Worm (Caenorhabditis elegans) whole organism, L1 larva: Measurements from ENCODE around the gene ZK1127.3.

Experiments used
- C34B4.2 ChIP-seq: sonication (generic microtip); optimal IDR thresholded peaks from 2 replicates; lab custom pipeline; 2017; ENCODE audit warnings: mild to moderate bottlenecking, missing genetic modification characterization, missing compliant biosample characterization
- F16B12.6 ChIP-seq: fragments of 150-350 bp; optimal IDR thresholded peaks from 2 replicates; lab custom pipeline; 2014; ENCODE audit warnings: missing biosample characterization, missing genetic modification characterization
- alr-1 ChIP-seq: fragments of 200-800 bp; sonication (Bioruptor generic); optimal IDR thresholded peaks from 2 replicates; lab custom pipeline; 2018; ENCODE audit warnings: borderline replicate concordance, mild to moderate bottlenecking, missing genetic modification characterization, missing compliant biosample characterization
- ceh-8 ChIP-seq: fragments of 200-800 bp; sonication (Bioruptor generic); optimal IDR thresholded peaks from 2 replicates; lab custom pipeline; 2018; ENCODE audit warnings: mild to moderate bottlenecking, missing genetic modification characterization, moderate library complexity, missing compliant biosample characterization
- ceh-82 ChIP-seq, 3 experiments: fragments of 150-350 bp in 1 of 3; sonication (generic microtip) in 2 of 3; optimal IDR thresholded peaks; 2 replicates each; lab custom pipeline; 2014 to 2017; ENCODE audit warnings: missing biosample characterization in 3 of 3, missing genetic modification characterization in 3 of 3
- ceh-88 ChIP-seq: fragments of 200-800 bp; sonication (Bioruptor generic); IDR thresholded peaks from 2 replicates; pipeline ENCODE4 v1.3.6; 2022; ENCODE audit warnings: missing genetic modification characterization, missing compliant biosample characterization
- dsc-1 ChIP-seq: sonication (generic microtip); optimal IDR thresholded peaks from 2 replicates; lab custom pipeline; 2016; ENCODE audit warnings: mild to moderate bottlenecking, missing genetic modification characterization, missing compliant biosample characterization
- elt-2 ChIP-seq: sonication (generic microtip); optimal IDR thresholded peaks from 2 replicates; lab custom pipeline; 2016; ENCODE audit warnings: missing genetic modification characterization, mild to moderate bottlenecking, inconsistent platforms, missing compliant biosample characterization, missing genetic modification reagents
- elt-3 ChIP-seq, 6 experiments: fragments of 150-350 bp in 1 of 6; sonication (generic microtip); optimal IDR thresholded peaks; 2 replicates each; lab custom pipeline; 2017 to 2018; ENCODE audit warnings: missing biosample characterization in 6 of 6, missing genetic modification characterization in 6 of 6, inconsistent platforms in 1 of 6
- fkh-4 ChIP-seq: sonication (generic microtip); optimal IDR thresholded peaks from 2 replicates; lab custom pipeline; 2016; ENCODE audit warnings: missing compliant biosample characterization, missing genetic modification characterization, borderline replicate concordance
- fkh-8 ChIP-seq: sonication (generic microtip); optimal IDR thresholded peaks from 2 replicates; lab custom pipeline; 2016; ENCODE audit warnings: mild to moderate bottlenecking, missing genetic modification characterization, missing compliant biosample characterization
- fos-1 ChIP-seq: fragments of 150-350 bp; optimal IDR thresholded peaks from 2 replicates; lab custom pipeline; 2014; ENCODE audit warnings: missing biosample characterization, missing genetic modification characterization
- grh-1 ChIP-seq: fragments of 200-800 bp; sonication (Bioruptor generic); IDR thresholded peaks from 2 replicates; pipeline ENCODE4 v1.3.6; 2022; ENCODE audit warnings: missing genetic modification reagents, missing genetic modification characterization, missing compliant biosample characterization
- hlh-4 ChIP-seq: sonication (generic microtip); optimal IDR thresholded peaks from 2 replicates; lab custom pipeline; 2016; ENCODE audit warnings: mild to moderate bottlenecking, missing genetic modification characterization, missing compliant biosample characterization
- hpl-2 ChIP-seq: fragments of 150-350 bp; optimal IDR thresholded peaks from 2 replicates; lab custom pipeline; 2014; ENCODE audit warnings: missing biosample characterization, missing genetic modification reagents, missing genetic modification characterization
- irx-1 ChIP-seq: sonication (generic microtip); optimal IDR thresholded peaks from 2 replicates; lab custom pipeline; 2016; ENCODE audit warnings: missing genetic modification characterization, missing compliant biosample characterization
- isw-1 ChIP-seq: fragments of 200-800 bp; sonication (Bioruptor generic); IDR thresholded peaks from 2 replicates; pipeline ENCODE4 v1.3.6; 2022; ENCODE audit warnings: missing genetic modification characterization, missing compliant biosample characterization
- lin-13 ChIP-seq: fragments of 150-350 bp; optimal IDR thresholded peaks from 2 replicates; lab custom pipeline; 2014; ENCODE audit warnings: missing biosample characterization, missing genetic modification reagents, missing genetic modification characterization
- lin-14 ChIP-seq: fragments of 200-800 bp; sonication (Bioruptor generic); optimal IDR thresholded peaks from 2 replicates; lab custom pipeline; 2018; ENCODE audit warnings: mild to moderate bottlenecking, missing genetic modification characterization, moderate library complexity, missing compliant biosample characterization
- lin-15B ChIP-seq: fragments of 150-350 bp; sonication (generic microtip); optimal IDR thresholded peaks from 3 replicates; lab custom pipeline; 2014; ENCODE audit warnings: missing biosample characterization, missing genetic modification characterization
- lin-35 ChIP-seq, 2 experiments: fragments of 150-350 bp; optimal IDR thresholded peaks; 2 replicates each; lab custom pipeline; 2014; ENCODE audit warnings: missing biosample characterization in 2 of 2, missing genetic modification characterization in 2 of 2, missing genetic modification reagents in 2 of 2
- lir-3 ChIP-seq: sonication (generic microtip); optimal IDR thresholded peaks from 2 replicates; lab custom pipeline; 2016; ENCODE audit warnings: mild to moderate bottlenecking, missing genetic modification characterization, moderate library complexity, missing compliant biosample characterization; ENCODE audit not compliant: poor library complexity
- nhr-12 ChIP-seq: sonication (generic microtip); optimal IDR thresholded peaks from 2 replicates; lab custom pipeline; 2017; ENCODE audit warnings: missing biosample characterization, missing genetic modification characterization
- nhr-19 ChIP-seq: fragments of 200-800 bp; sonication (Bioruptor generic); conservative IDR thresholded peaks from 2 replicates; pipeline ENCODE4 v1.3.6; 2022; ENCODE audit warnings: missing genetic modification characterization, missing compliant biosample characterization
- nhr-20 ChIP-seq: sonication (generic microtip); optimal IDR thresholded peaks from 2 replicates; lab custom pipeline; 2016; ENCODE audit warnings: mild to moderate bottlenecking, missing genetic modification characterization, missing compliant biosample characterization
- nhr-28 ChIP-seq: fragments of 150-350 bp; optimal IDR thresholded peaks from 2 replicates; lab custom pipeline; 2014; ENCODE audit warnings: missing biosample characterization, missing genetic modification characterization
- nhr-47 ChIP-seq: sonication (generic microtip); optimal IDR thresholded peaks from 2 replicates; lab custom pipeline; 2016; ENCODE audit warnings: mild to moderate bottlenecking, missing genetic modification characterization, moderate library complexity, missing compliant biosample characterization
- nhr-71 ChIP-seq: sonication (generic microtip); optimal IDR thresholded peaks from 2 replicates; lab custom pipeline; 2016; ENCODE audit warnings: mild to moderate bottlenecking, missing genetic modification characterization, moderate library complexity, missing compliant biosample characterization
- nhr-77 ChIP-seq: fragments of 150-350 bp; optimal IDR thresholded peaks from 2 replicates; lab custom pipeline; 2014; ENCODE audit warnings: missing biosample characterization, missing genetic modification characterization
- nhr-90 ChIP-seq: sonication (generic microtip); optimal IDR thresholded peaks from 2 replicates; lab custom pipeline; 2016; ENCODE audit warnings: mild to moderate bottlenecking, missing genetic modification characterization, missing compliant biosample characterization; ENCODE audit not compliant: poor library complexity
- pax-3 ChIP-seq: fragments of 200-800 bp; sonication (Bioruptor generic); optimal IDR thresholded peaks from 2 replicates; lab custom pipeline; 2018; ENCODE audit warnings: mild to moderate bottlenecking, missing genetic modification characterization, moderate library complexity, missing compliant biosample characterization
- rnt-1 ChIP-seq: sonication (generic microtip); optimal IDR thresholded peaks from 2 replicates; lab custom pipeline; 2016; ENCODE audit warnings: mild to moderate bottlenecking, missing genetic modification characterization, moderate library complexity, missing compliant biosample characterization
- skn-1 ChIP-seq: fragments of 150-350 bp; optimal IDR thresholded peaks from 2 replicates; lab custom pipeline; 2014; ENCODE audit warnings: missing biosample characterization, missing genetic modification characterization
- snu-23 ChIP-seq: sonication (generic microtip); optimal IDR thresholded peaks from 2 replicates; lab custom pipeline; 2016; ENCODE audit warnings: missing genetic modification characterization, missing compliant biosample characterization
- sptf-1 ChIP-seq: fragments of 150-350 bp; optimal IDR thresholded peaks from 2 replicates; lab custom pipeline; 2014; ENCODE audit warnings: missing biosample characterization, missing genetic modification characterization
- tbx-2 ChIP-seq: sonication (generic microtip); optimal IDR thresholded peaks from 2 replicates; lab custom pipeline; 2016; ENCODE audit warnings: missing genetic modification characterization, missing compliant biosample characterization
- tlp-1 ChIP-seq: fragments of 150-350 bp; optimal IDR thresholded peaks from 2 replicates; lab custom pipeline; 2014; ENCODE audit warnings: missing biosample characterization, missing genetic modification characterization
- vab-15 ChIP-seq: sonication (generic microtip); optimal IDR thresholded peaks from 2 replicates; lab custom pipeline; 2017; ENCODE audit warnings: missing genotype, mild to moderate bottlenecking, missing genetic modification characterization, missing compliant biosample characterization
- zag-1 ChIP-seq: fragments of 150-350 bp; optimal IDR thresholded peaks from 2 replicates; lab custom pipeline; 2014; ENCODE audit warnings: missing biosample characterization, missing genetic modification characterization
- zip-4 ChIP-seq: fragments of 200-800 bp; sonication (Bioruptor generic); optimal IDR thresholded peaks from 2 replicates; lab custom pipeline; 2018; ENCODE audit warnings: mild to moderate bottlenecking, missing genetic modification characterization, moderate library complexity, missing compliant biosample characterization

ZK1127.3 gene

DNA sequence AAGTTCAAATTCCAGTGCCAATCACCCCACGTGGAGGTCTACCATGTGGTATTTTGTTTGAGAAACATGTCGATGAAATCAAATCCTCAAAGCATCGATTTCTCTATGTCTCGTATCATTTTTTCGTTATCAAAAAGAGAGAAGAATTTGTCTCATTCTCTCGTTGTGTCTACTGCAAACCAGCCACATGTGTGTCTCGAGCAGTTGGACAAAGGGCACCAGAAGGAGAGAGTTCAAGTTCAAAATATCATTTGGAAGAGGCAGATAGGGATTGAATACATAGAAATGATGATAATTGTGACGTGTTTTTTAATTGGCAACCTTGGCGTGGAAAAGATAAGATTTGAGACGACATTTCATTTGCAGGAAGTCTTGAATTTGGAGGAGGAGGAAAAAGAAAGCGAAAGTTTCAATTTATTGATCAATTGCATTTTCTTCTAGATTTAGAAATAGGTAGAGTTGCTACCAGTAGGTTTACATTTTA is 4.2 kb downstream of the ZK1127.3 start (continued):
- peak; percentile 48; the same call in 1 of the 2 replicates for TF ChIP-seq nhr-19 (GFP tag; lab: Robert Waterston, UW)
- TF ChIP-seq fkh-8 (tag; lab: Kevin White, UChicago): no peak
- TF ChIP-seq zag-1 (tag; lab: Kevin White, UChicago): no peak
- TF ChIP-seq ceh-88: no peak
- no peak for TF ChIP-seq nhr-28
- TF ChIP-seq elt-2 (tag; lab: Kevin White, UChicago): peak; percentile 83
- peak; percentile 45 for TF ChIP-seq dsc-1 (tag; lab: Kevin White, UChicago)
- no peak for TF ChIP-seq hlh-4 (tag; lab: Kevin White, UChicago)
- peak; percentile 57 for TF ChIP-seq skn-1 (tag; lab: Kevin White, UChicago)
- peak; percentile 46 for TF ChIP-seq grh-1 (GFP tag; lab: Robert Waterston, UW)
- no peak for TF ChIP-seq hpl-2 (GFP tag; lab: Kevin White, UChicago)
- TF ChIP-seq rnt-1: peak; percentile 64
- no peak for TF ChIP-seq ceh-82 (tag; optimal IDR thresholded peaks at IDR 0.05; lab: Kevin White, UChicago)
- no peak for TF ChIP-seq sptf-1
- no peak for TF ChIP-seq irx-1 (tag; lab: Kevin White, UChicago)
- TF ChIP-seq lin-13 (GFP tag; lab: Kevin White, UChicago): no peak
- TF ChIP-seq fos-1 (tag; lab: Kevin White, UChicago): peak; percentile 14
- TF ChIP-seq tbx-2 (tag; lab: Kevin White, UChicago): peak; percentile 70
- no peak for TF ChIP-seq lin-15B (tag; lab: Kevin White, UChicago)
- TF ChIP-seq snu-23 (GFP tag; lab: Kevin White, UChicago): peak; percentile 69
- no peak for TF ChIP-seq C34B4.2 (tag; lab: Kevin White, UChicago)
- no peak for TF ChIP-seq zip-4 (GFP tag; lab: Kevin White, UChicago)
- no peak for TF ChIP-seq ceh-8
- peak; percentile 37 for TF ChIP-seq lir-3 (tag; lab: Kevin White, UChicago)
- no peak for TF ChIP-seq isw-1
- peak in 3 of 6 experiments; percentile 53 to 79 (median 72) for TF ChIP-seq elt-3 (tag; optimal IDR thresholded peaks at IDR 0.05; lab: Kevin White, UChicago)
- TF ChIP-seq F16B12.6 (tag; lab: Kevin White, UChicago): no peak
- TF ChIP-seq alr-1 (tag; lab: Kevin White, UChicago): no peak
- TF ChIP-seq lin-14 (GFP tag; lab: Kevin White, UChicago): peak; percentile 88
- no peak for TF ChIP-seq pax-3 (tag; lab: Kevin White, UChicago)
- TF ChIP-seq fkh-4 (tag; lab: Kevin White, UChicago): no peak
- peak; percentile 61 for TF ChIP-seq nhr-90 (tag; lab: Kevin White, UChicago)
- no peak for TF ChIP-seq vab-15 (tag; lab: Kevin White, UChicago)
- no peak for TF ChIP-seq nhr-12
- TF ChIP-seq nhr-77: no peak
- peak; percentile 18 for TF ChIP-seq nhr-47 (tag; lab: Kevin White, UChicago)
- no peak for TF ChIP-seq tlp-1 (tag; lab: Kevin White, UChicago)

DNA sequence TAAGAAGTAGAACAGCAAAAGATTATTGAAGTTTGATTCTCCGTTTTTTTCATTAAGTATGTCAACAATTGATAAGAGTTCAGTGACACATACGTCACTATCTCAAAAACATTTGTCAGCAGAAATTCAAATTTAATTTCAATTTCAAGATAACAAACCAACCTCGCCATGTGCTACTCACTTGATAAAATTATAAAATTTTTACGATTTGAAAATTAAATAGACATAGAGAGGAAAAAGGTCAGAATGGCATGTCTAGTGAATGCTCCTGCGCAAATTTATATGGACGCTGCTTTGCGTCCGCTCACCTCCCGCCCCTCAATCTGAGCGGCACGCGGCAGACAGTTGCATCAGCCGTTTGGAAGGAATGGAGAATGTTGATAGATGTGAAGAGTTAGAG is 5.1 kb downstream of the ZK1127.3 start:
- TF ChIP-seq elt-2 (tag; lab: Kevin White, UChicago) (peak; percentile 93), nhr-20 (peak; percentile 19), rnt-1 (peak; percentile 57), nhr-71 (peak; percentile 15), zag-1 (tag; lab: Kevin White, UChicago) (no peak), lin-14 (GFP tag; lab: Kevin White, UChicago) (peak; percentile 32), fkh-4 (tag; lab: Kevin White, UChicago) (no peak), lin-35 (GFP tag; optimal IDR thresholded peaks at IDR 0.05; lab: Kevin White, UChicago) (peak in 1 of 2 experiments; percentile 13)
- TF ChIP-seq, all 84 proteins: peak for 6
